Worm (Caenorhabditis elegans): ENCODE results near the gene snpn-1.

DNA sequence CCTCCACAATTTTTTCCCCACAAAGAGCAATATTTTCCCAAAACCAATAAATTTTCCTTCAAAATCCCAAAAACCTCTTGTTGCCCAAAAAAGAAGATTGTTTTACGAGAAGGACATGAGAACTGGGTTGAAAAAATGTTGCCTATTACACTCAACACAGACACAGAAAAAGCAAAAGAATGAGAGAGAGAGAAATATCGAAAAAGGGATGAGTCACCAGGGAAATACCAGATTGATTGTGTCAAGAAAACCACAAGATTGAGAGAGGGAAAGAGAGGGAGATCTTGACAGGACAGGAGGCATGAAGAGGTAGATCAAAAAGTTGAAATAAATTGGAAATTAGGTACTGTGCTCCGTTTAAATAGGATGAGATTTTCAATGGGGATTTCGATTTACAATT is 44.0 kb upstream of the snpn-1 start:
- TF ChIP-seq fos-1 (tag; optimal IDR thresholded peaks at IDR 0.05), result no peak
- TF ChIP-seq nhr-25 (tag; optimal IDR thresholded peaks at IDR 0.05), result peak; percentile 59
- TF ChIP-seq elt-3 (tag; optimal IDR thresholded peaks at IDR 0.05), result no peak
- TF ChIP-seq fkh-10 (GFP tag; optimal IDR thresholded peaks at IDR 0.05), result no peak
